Worm (Caenorhabditis elegans) whole organism, young adult: ENCODE measurements around the gene sav-1.

ENCODE experiments used
- B0035.1 ChIP-seq: sonication (generic microtip); optimal IDR thresholded peaks from 2 replicates; lab custom pipeline; 2016; ENCODE audit warnings: missing genetic modification characterization, mild to moderate bottlenecking, missing compliant biosample characterization, missing genotype, missing genetic modification reagents
- B0261.1 ChIP-seq: sonication (generic microtip); optimal IDR thresholded peaks from 2 replicates; lab custom pipeline; 2016; ENCODE audit warnings: mild to moderate bottlenecking, missing genetic modification characterization, moderate library complexity, missing compliant biosample characterization
- C17E4.6 ChIP-seq: fragments of 200-800 bp; sonication (Bioruptor generic); IDR thresholded peaks from 2 replicates; pipeline ENCODE4 v1.3.6; 2022; ENCODE audit warnings: missing genetic modification reagents, missing genetic modification characterization, missing compliant biosample characterization
- F33H1.4 ChIP-seq: fragments of 200-800 bp; sonication (Bioruptor generic); IDR thresholded peaks from 2 replicates; pipeline ENCODE4 v1.3.6; 2022; ENCODE audit warnings: missing genetic modification reagents, missing genetic modification characterization, missing compliant biosample characterization
- F37B4.10 ChIP-seq: fragments of 200-800 bp; sonication (Bioruptor generic); IDR thresholded peaks from 2 replicates; pipeline ENCODE4 v1.3.6; 2022; ENCODE audit warnings: missing genetic modification characterization, missing compliant biosample characterization
- F52B5.7 ChIP-seq: sonication (generic microtip); optimal IDR thresholded peaks from 2 replicates; lab custom pipeline; 2016; ENCODE audit warnings: mild to moderate bottlenecking, missing genetic modification characterization, missing compliant biosample characterization
- F57A8.1 ChIP-seq: fragments of 200-800 bp; sonication (Bioruptor generic); optimal IDR thresholded peaks from 2 replicates; lab custom pipeline; 2018; ENCODE audit warnings: mild to moderate bottlenecking, missing genetic modification characterization, moderate library complexity, missing compliant biosample characterization
- F57C9.4 ChIP-seq: sonication (generic microtip); optimal IDR thresholded peaks from 2 replicates; lab custom pipeline; 2017; ENCODE audit warnings: mild to moderate bottlenecking, missing genetic modification characterization, missing compliant biosample characterization
- T26A5.8 ChIP-seq: sonication (generic microtip); optimal IDR thresholded peaks from 2 replicates; lab custom pipeline; 2016; ENCODE audit warnings: missing genetic modification characterization, missing compliant biosample characterization
- Y53F4B.3 ChIP-seq: fragments of 200-800 bp; sonication (Bioruptor generic); IDR thresholded peaks from 2 replicates; pipeline ENCODE4 v1.3.6; 2022; ENCODE audit warnings: missing genetic modification reagents, missing genetic modification characterization, missing compliant biosample characterization
- Y56A3A.18 ChIP-seq: fragments of 200-800 bp; sonication (Bioruptor generic); IDR thresholded peaks from 2 replicates; pipeline ENCODE4 v1.3.6; 2022; ENCODE audit warnings: missing genetic modification reagents, missing genetic modification characterization, missing compliant biosample characterization
- Y67H2A.10 ChIP-seq: fragments of 200-800 bp; sonication (Bioruptor generic); conservative IDR thresholded peaks from 2 replicates; pipeline ENCODE4 v1.3.6; 2022; ENCODE audit warnings: missing genetic modification reagents, missing genetic modification characterization, missing compliant biosample characterization
- athp-1 ChIP-seq: sonication (generic microtip); optimal IDR thresholded peaks from 2 replicates; lab custom pipeline; 2017; ENCODE audit warnings: mild to moderate bottlenecking, missing genetic modification characterization, missing compliant biosample characterization
- attf-5 ChIP-seq: fragments of 200-800 bp; sonication (Bioruptor generic); optimal IDR thresholded peaks from 2 replicates; lab custom pipeline; 2018; ENCODE audit warnings: mild to moderate bottlenecking, missing genetic modification characterization, missing compliant biosample characterization
- cebp-1 ChIP-seq, 2 experiments: fragments of 200-800 bp in 1 of 2; sonication (Bioruptor generic) in 1 of 2; sonication (generic microtip) in 1 of 2; IDR thresholded peaks in 1 of 2; optimal IDR thresholded peaks in 1 of 2; 2 replicates each; pipeline versions ENCODE4 v1.3.6 to Lab custom; 2017 to 2022; ENCODE audit warnings: missing compliant biosample characterization in 2 of 2, missing genetic modification characterization in 2 of 2, mild to moderate bottlenecking in 1 of 2, missing genetic modification reagents in 1 of 2, moderate library complexity in 1 of 2
- cebp-2 ChIP-seq: fragments of 200-800 bp; sonication (Bioruptor generic); IDR thresholded peaks from 2 replicates; pipeline ENCODE4 v1.3.6; 2022; ENCODE audit warnings: missing genetic modification characterization, missing compliant biosample characterization
- ceh-100 ChIP-seq: fragments of 200-800 bp; sonication (Bioruptor generic); IDR thresholded peaks from 2 replicates; pipeline ENCODE4 v1.3.6; 2022; ENCODE audit warnings: missing genetic modification reagents, missing genetic modification characterization, missing compliant biosample characterization
- ceh-27 ChIP-seq: fragments of 200-800 bp; sonication (Bioruptor generic); optimal IDR thresholded peaks from 2 replicates; lab custom pipeline; 2018; ENCODE audit warnings: mild to moderate bottlenecking, missing genetic modification characterization, moderate library complexity, missing compliant biosample characterization
- ceh-79 ChIP-seq: sonication (generic microtip); optimal IDR thresholded peaks from 2 replicates; lab custom pipeline; 2017; ENCODE audit warnings: mild to moderate bottlenecking, missing genetic modification characterization, missing compliant biosample characterization
- dox-1 ChIP-seq: fragments of 200-800 bp; sonication (Bioruptor generic); IDR thresholded peaks from 2 replicates; pipeline ENCODE4 v1.3.6; 2022; ENCODE audit warnings: missing genetic modification reagents, missing genetic modification characterization, missing compliant biosample characterization
- dpff-1 ChIP-seq: sonication (generic microtip); optimal IDR thresholded peaks from 2 replicates; lab custom pipeline; 2017; ENCODE audit warnings: mild to moderate bottlenecking, missing genetic modification characterization, missing compliant biosample characterization
- efl-1 ChIP-seq: fragments of 150-350 bp; optimal IDR thresholded peaks from 2 replicates; lab custom pipeline; 2014; ENCODE audit warnings: missing biosample characterization, missing genetic modification reagents, missing genetic modification characterization
- fkh-3 ChIP-seq: sonication (generic microtip); optimal IDR thresholded peaks from 2 replicates; lab custom pipeline; 2016; ENCODE audit warnings: mild to moderate bottlenecking, missing genetic modification characterization, missing compliant biosample characterization
- gei-17 ChIP-seq: fragments of 200-800 bp; sonication (Bioruptor generic); optimal IDR thresholded peaks from 2 replicates; lab custom pipeline; 2018; ENCODE audit warnings: mild to moderate bottlenecking, missing genetic modification characterization, missing compliant biosample characterization
- hlh-12 ChIP-seq: sonication (generic microtip); optimal IDR thresholded peaks from 2 replicates; lab custom pipeline; 2016; ENCODE audit warnings: missing genetic modification characterization, missing compliant biosample characterization
- hmg-1.2 ChIP-seq: fragments of 200-800 bp; sonication (Bioruptor generic); IDR thresholded peaks from 2 replicates; pipeline ENCODE4 v1.3.6; 2022; ENCODE audit warnings: missing genetic modification reagents, missing genetic modification characterization, missing compliant biosample characterization
- hsf-1 ChIP-seq: fragments of 200-800 bp; sonication (Bioruptor generic); IDR thresholded peaks from 2 replicates; pipeline ENCODE4 v1.3.6; 2022; ENCODE audit warnings: missing genetic modification reagents, missing genetic modification characterization, missing compliant biosample characterization
- lin-35 ChIP-seq, 3 experiments: fragments of 150-350 bp in 2 of 3; sonication (generic microtip) in 1 of 3; optimal IDR thresholded peaks; 2 replicates each; lab custom pipeline; 2014 to 2018; ENCODE audit warnings: missing biosample characterization in 3 of 3, missing genetic modification characterization in 3 of 3, missing genetic modification reagents in 3 of 3
- madf-3 ChIP-seq: fragments of 200-800 bp; sonication (Bioruptor generic); IDR thresholded peaks from 2 replicates; pipeline ENCODE4 v1.3.6; 2022; ENCODE audit warnings: missing genetic modification reagents, missing genetic modification characterization, missing compliant biosample characterization
- mcd-1 ChIP-seq: fragments of 200-800 bp; sonication (Bioruptor generic); IDR thresholded peaks from 2 replicates; pipeline ENCODE4 v1.3.6; 2022; ENCODE audit warnings: missing genetic modification reagents, missing genetic modification characterization, missing compliant biosample characterization
- mes-4 ChIP-seq: sonication (generic microtip); optimal IDR thresholded peaks from 2 replicates; lab custom pipeline; 2016; ENCODE audit warnings: missing genotype, missing genetic modification characterization, missing compliant biosample characterization
- mxl-1 ChIP-seq: sonication (generic microtip); optimal IDR thresholded peaks from 2 replicates; lab custom pipeline; 2016; ENCODE audit warnings: missing genetic modification characterization, missing compliant biosample characterization
- nhr-80 ChIP-seq: sonication (generic microtip); optimal IDR thresholded peaks from 2 replicates; lab custom pipeline; 2016; ENCODE audit warnings: missing genetic modification characterization, missing compliant biosample characterization
- rcor-1 ChIP-seq: fragments of 200-800 bp; sonication (Bioruptor generic); IDR thresholded peaks from 2 replicates; pipeline ENCODE4 v1.3.6; 2022; ENCODE audit warnings: missing genetic modification reagents, missing genetic modification characterization, missing compliant biosample characterization
- tbp1 ChIP-seq: fragments of 200-800 bp; sonication (Bioruptor generic); optimal IDR thresholded peaks from 2 replicates; lab custom pipeline; 2018; ENCODE audit warnings: mild to moderate bottlenecking, missing genetic modification characterization, missing compliant biosample characterization
- tlf-1 ChIP-seq: fragments of 200-800 bp; sonication (Bioruptor generic); optimal IDR thresholded peaks from 2 replicates; lab custom pipeline; 2018; ENCODE audit warnings: mild to moderate bottlenecking, missing genetic modification characterization, missing compliant biosample characterization
- unc-130 ChIP-seq: sonication (generic microtip); optimal IDR thresholded peaks from 2 replicates; lab custom pipeline; 2016; ENCODE audit warnings: missing genetic modification reagents, missing genetic modification characterization, missing compliant biosample characterization
- ztf-26 ChIP-seq: sonication (generic microtip); optimal IDR thresholded peaks from 2 replicates; lab custom pipeline; 2017; ENCODE audit warnings: missing genetic modification characterization, missing compliant biosample characterization
- ztf-28 ChIP-seq: fragments of 200-800 bp; sonication (Bioruptor generic); IDR thresholded peaks from 2 replicates; pipeline ENCODE4 v1.3.6; 2022; ENCODE audit warnings: missing genetic modification reagents, missing genetic modification characterization, missing compliant biosample characterization
- ztf-3 ChIP-seq: fragments of 200-800 bp; sonication (Bioruptor generic); optimal IDR thresholded peaks from 2 replicates; lab custom pipeline; 2018; ENCODE audit warnings: mild to moderate bottlenecking, missing genetic modification characterization, missing compliant biosample characterization

The sav-1 gene

DNA sequence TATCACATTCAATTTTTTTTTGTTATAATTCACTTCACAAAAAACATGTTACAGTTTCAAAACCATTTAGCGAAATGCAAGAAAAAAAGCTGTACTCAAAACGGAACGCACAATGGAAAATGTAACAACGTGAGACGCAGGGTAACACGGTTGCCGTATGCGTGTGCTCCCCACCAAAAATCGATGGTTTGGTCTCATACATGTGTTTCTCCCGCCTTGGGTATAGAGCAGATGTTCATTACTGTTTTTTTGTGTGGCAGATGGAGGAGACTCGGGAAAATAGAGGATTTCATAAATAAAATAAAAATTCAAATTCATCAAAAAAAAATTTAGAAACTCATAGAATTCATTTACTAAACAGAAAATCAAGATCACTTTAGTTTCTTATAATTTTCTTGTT lies 26.0 kb downstream of the sav-1 start, which contains the start of gene AH9.3:
AH9.3 (minus strand) TSS at position 101 of the 400 bp plus-strand sequence.
- TF ChIP-seq mcd-1 (GFP tag; lab: Robert Waterston, UW) (no peak), F57A8.1 (GFP tag; lab: Kevin White, UChicago) (no peak), tbp1 (GFP tag; lab: Kevin White, UChicago) (no peak), ceh-79 (tag; lab: Kevin White, UChicago) (no peak), ztf-3 (GFP tag; lab: Kevin White, UChicago) (no peak), nhr-80 (tag; lab: Kevin White, UChicago) (peak; percentile 6)

DNA sequence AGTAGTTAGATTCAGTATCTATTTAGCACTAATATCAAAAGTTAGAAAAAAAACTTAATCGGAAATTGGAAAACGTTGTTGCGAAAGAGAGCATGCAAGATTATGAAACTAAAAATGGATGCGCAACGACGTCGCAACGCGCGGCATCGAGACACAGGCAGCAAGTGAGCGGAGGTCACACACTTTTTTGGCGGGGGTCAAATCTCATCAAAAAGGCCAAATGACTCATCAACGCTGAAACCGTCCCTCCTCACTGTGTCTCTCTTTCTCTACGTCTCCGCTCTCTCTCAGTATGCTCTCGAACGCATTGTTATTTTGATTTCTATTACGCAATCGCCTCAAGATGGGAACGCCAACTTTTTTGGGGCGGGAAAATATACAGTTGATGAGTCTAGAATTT lies 28.6 kb downstream of the sav-1 start:
- TF ChIP-seq nhr-80 (tag; lab: Kevin White, UChicago) (peak; percentile 11), cebp-1 (GFP tag; IDR thresholded peaks at IDR 0.05; lab: Robert Waterston, UW) (peak; percentile 60; the same call in 1 of the 2 replicates), cebp-1 (tag; optimal IDR thresholded peaks at IDR 0.05; lab: Kevin White, UChicago) (peak; percentile 96), efl-1 (GFP tag; lab: Kevin White, UChicago) (peak; percentile 57), unc-130 (GFP tag; lab: Kevin White, UChicago) (no peak)

DNA sequence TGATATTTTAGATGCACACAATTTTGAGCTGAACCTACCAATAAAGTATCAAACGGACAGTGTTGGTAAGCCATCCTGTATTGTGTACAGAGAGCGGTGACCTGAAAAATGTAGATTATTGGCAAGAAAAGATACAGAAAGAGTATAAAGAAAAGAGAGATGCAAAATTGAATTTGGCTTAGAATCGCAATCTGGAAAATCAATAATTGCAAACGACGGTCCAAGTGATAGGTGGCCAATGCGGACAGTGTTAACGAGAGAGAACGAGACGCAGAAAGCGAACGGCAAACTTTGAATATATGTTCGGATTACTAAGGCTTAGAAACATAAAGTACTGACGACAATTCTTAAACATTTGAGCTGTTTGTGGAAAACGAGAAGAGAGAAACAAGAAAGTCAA lies 29.0 kb downstream of the sav-1 start, which contains the start of gene crn-4:
crn-4 (minus strand) TSS at position 101 of the 400 bp plus-strand sequence.
- TF ChIP-seq mxl-1, result no peak
- TF ChIP-seq mcd-1 (GFP tag; lab: Robert Waterston, UW), result no peak
- TF ChIP-seq attf-5 (GFP tag; lab: Kevin White, UChicago), result no peak
- no peak for TF ChIP-seq B0261.1 (tag; lab: Kevin White, UChicago)
- no peak for TF ChIP-seq ztf-28
- TF ChIP-seq madf-3 (GFP tag; lab: Robert Waterston, UW), result no peak
- no peak for TF ChIP-seq hmg-1.2
- TF ChIP-seq F33H1.4 (GFP tag; lab: Robert Waterston, UW), result no peak
- TF ChIP-seq F57A8.1 (GFP tag; lab: Kevin White, UChicago), result no peak
- no peak for TF ChIP-seq C17E4.6 (GFP tag; lab: Robert Waterston, UW)
- no peak for TF ChIP-seq athp-1 (tag; lab: Kevin White, UChicago)
- no peak for TF ChIP-seq T26A5.8 (tag; lab: Kevin White, UChicago)
- TF ChIP-seq dox-1 (GFP tag; lab: Robert Waterston, UW), result no peak
- no peak for TF ChIP-seq F37B4.10 (GFP tag; lab: Robert Waterston, UW)

DNA sequence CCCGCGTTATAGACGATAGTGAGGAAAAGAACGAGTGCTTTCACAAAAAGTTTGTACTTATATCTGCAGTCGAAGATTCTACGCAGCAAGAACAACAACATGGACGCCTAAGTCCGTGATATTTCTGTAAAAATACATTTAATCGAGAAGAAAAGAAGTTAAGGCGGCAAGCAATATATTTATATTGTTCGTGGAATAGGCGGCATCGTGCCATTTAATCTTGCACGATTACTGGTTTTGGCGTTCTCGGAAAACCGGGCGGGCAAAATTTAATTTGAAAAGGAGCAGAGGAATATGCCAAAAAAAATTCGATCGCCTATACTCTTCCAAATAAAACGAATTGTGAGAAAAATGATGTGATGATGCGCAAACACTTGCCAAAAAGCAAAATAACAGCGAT lies 40.1 kb downstream of the sav-1 start, which contains the start of gene AH9.1:
AH9.1 (minus strand) TSS at position 101 of the 400 bp plus-strand sequence.
- TF ChIP-seq ztf-28 (no peak), dpff-1 (no peak)

DNA sequence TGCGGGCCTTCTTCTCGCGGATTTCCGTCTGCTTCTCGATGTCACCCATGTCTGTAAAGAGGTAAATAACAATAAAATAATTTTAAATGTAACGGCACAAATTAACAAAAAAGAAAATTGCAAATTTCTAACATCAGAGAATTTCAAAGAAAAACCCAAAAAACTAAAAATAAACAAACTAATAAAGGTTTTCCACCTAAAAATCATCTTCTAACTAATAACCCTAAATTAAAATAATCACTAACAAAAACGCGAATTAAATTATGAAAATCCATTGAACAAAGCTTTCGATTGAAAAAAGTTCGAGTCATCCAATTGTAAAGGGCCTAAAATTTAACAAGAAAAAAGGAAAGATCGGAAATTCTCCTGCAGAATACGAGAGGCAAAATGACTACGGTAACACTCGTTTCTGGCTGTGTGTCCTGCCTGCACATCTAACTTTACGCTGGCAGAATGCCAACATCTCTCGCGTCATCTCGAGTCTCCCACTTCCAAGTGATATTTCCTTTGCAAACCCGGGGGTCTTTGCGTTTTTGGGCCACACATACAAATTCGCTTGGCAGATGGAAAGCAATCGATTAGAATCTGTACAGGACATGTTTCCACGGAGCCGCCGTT lies 44.3 kb downstream of the sav-1 start, which contains the start of gene rpl-11.2:
rpl-11.2 (minus strand) TSS at position 51 of the 618 bp plus-strand sequence.
- TF ChIP-seq hlh-12 (tag; lab: Kevin White, UChicago) (no peak), Y53F4B.3 (GFP tag; lab: Robert Waterston, UW) (no peak), T26A5.8 (tag; lab: Kevin White, UChicago) (no peak), tbp1 (GFP tag; lab: Kevin White, UChicago) (no peak), F52B5.7 (tag; lab: Kevin White, UChicago) (no peak), Y56A3A.18 (GFP tag; lab: Robert Waterston, UW) (no peak), cebp-2 (GFP tag; lab: Robert Waterston, UW) (no peak), F57C9.4 (tag; lab: Kevin White, UChicago) (no peak), ceh-27 (peak; percentile 95), lin-35 (GFP tag; optimal IDR thresholded peaks at IDR 0.05; lab: Kevin White, UChicago) (peak in 1 of 3 experiments; percentile 88), rcor-1 (GFP tag; lab: Robert Waterston, UW) (peak; percentile 80), B0035.1 (tag; lab: Kevin White, UChicago) (no peak), ztf-26 (tag; lab: Kevin White, UChicago) (peak; percentile 73), fkh-3 (tag; lab: Kevin White, UChicago) (no peak), mes-4 (tag; lab: Kevin White, UChicago) (no peak), Y67H2A.10 (GFP tag; lab: Robert Waterston, UW) (0 out of 2 replicates have a peak, but pooled peaks have one; percentile 10), hsf-1 (no peak), tlf-1 (peak; percentile 79), attf-5 (GFP tag; lab: Kevin White, UChicago) (peak; percentile 82), cebp-1 (GFP tag; IDR thresholded peaks at IDR 0.05; lab: Robert Waterston, UW) (peak; percentile 51; the same call in 1 of the 2 replicates), cebp-1 (tag; optimal IDR thresholded peaks at IDR 0.05; lab: Kevin White, UChicago) (no peak), gei-17 (peak; percentile 64), ceh-100 (GFP tag; lab: Robert Waterston, UW) (0 out of 2 replicates have a peak, but pooled peaks have one; percentile 46)
